Fruit fly (Drosophila melanogaster) whole organism, prepupa: ENCODE results near the gene CG42835.

Source experiments
- Blimp-1 ChIP-seq: fragments of 200-800 bp; sonication (Bioruptor generic); optimal IDR thresholded peaks from 3 replicates; lab custom pipeline; 2017; ENCODE audit warnings: missing biosample characterization, missing genetic modification characterization, mild to moderate bottlenecking, moderate library complexity, missing genetic modification reagents
- CG10631 ChIP-seq: fragments of 200-800 bp; sonication (Bioruptor generic); optimal IDR thresholded peaks from 2 replicates; lab custom pipeline; 2016; ENCODE audit warnings: missing biosample characterization, missing genetic modification characterization
- CG10669 ChIP-seq: fragments of 200-800 bp; sonication (Bioruptor generic); optimal IDR thresholded peaks from 3 replicates; lab custom pipeline; 2018; ENCODE audit warnings: missing biosample characterization, mild to moderate bottlenecking, missing genetic modification characterization, moderate library complexity
- CG11294 ChIP-seq: fragments of 200-800 bp; sonication (Bioruptor generic); IDR thresholded peaks from 2 replicates; pipeline ENCODE4 v1.3.6; 2022; ENCODE audit warnings: missing biosample characterization, missing genetic modification characterization
- CG11902 ChIP-seq: fragments of 200-800 bp; sonication (Bioruptor generic); optimal IDR thresholded peaks from 3 replicates; lab custom pipeline; 2016; ENCODE audit warnings: missing biosample characterization, missing genetic modification characterization
- CG15336 ChIP-seq: fragments of 200-800 bp; sonication (Bioruptor generic); IDR thresholded peaks from 2 replicates; pipeline ENCODE4 v1.3.6; 2022; ENCODE audit warnings: missing biosample characterization, missing genetic modification characterization
- CG1621 ChIP-seq: fragments of 200-800 bp; sonication (Bioruptor generic); optimal IDR thresholded peaks from 3 replicates; lab custom pipeline; 2018; ENCODE audit warnings: missing biosample characterization, mild to moderate bottlenecking, missing genetic modification characterization
- CG3032 ChIP-seq: fragments of 200-800 bp; optimal IDR thresholded peaks from 2 replicates; lab custom pipeline; 2019; ENCODE audit warnings: missing biosample characterization, mild to moderate bottlenecking, missing genetic modification characterization, moderate library complexity
- CG32006 ChIP-seq: fragments of 200-800 bp; sonication (Bioruptor generic); optimal IDR thresholded peaks from 3 replicates; lab custom pipeline; 2017; ENCODE audit warnings: missing biosample characterization, mild to moderate bottlenecking, missing genetic modification characterization
- CG3919 ChIP-seq: fragments of 200-800 bp; sonication (Bioruptor generic); optimal IDR thresholded peaks from 3 replicates; lab custom pipeline; 2016; ENCODE audit warnings: missing biosample characterization, missing genetic modification characterization
- CG4318 ChIP-seq: fragments of 200-800 bp; sonication (Bioruptor generic); optimal IDR thresholded peaks from 3 replicates; lab custom pipeline; 2017; ENCODE audit warnings: missing biosample characterization, mild to moderate bottlenecking, missing genetic modification characterization
- CG6163 ChIP-seq: fragments of 200-800 bp; sonication (Bioruptor generic); IDR thresholded peaks from 3 replicates; pipeline ENCODE4 v1.3.6; 2022; ENCODE audit warnings: missing biosample characterization, missing genetic modification characterization
- CG6276 ChIP-seq: fragments of 200-800 bp; sonication (Bioruptor generic); optimal IDR thresholded peaks from 2 replicates; lab custom pipeline; 2017; ENCODE audit warnings: missing biosample characterization, mild to moderate bottlenecking, missing genetic modification characterization
- CG6808 ChIP-seq: fragments of 200-800 bp; sonication (Bioruptor generic); optimal IDR thresholded peaks from 3 replicates; lab custom pipeline; 2017; ENCODE audit warnings: missing biosample characterization, missing genetic modification characterization, mild to moderate bottlenecking, moderate library complexity, missing genetic modification reagents
- CG8119 ChIP-seq: fragments of 200-800 bp; sonication (Bioruptor generic); IDR thresholded peaks from 3 replicates; pipeline ENCODE4 v1.3.6; 2022; ENCODE audit warnings: missing biosample characterization, missing genetic modification characterization
- CG8319 ChIP-seq: fragments of 200-800 bp; sonication (Bioruptor generic); optimal IDR thresholded peaks from 3 replicates; lab custom pipeline; 2016; ENCODE audit warnings: missing biosample characterization, missing genetic modification characterization
- CG8632 ChIP-seq: fragments of 200-800 bp; sonication (Bioruptor generic); optimal IDR thresholded peaks from 3 replicates; lab custom pipeline; 2016; ENCODE audit warnings: missing biosample characterization, missing genetic modification characterization
- Eip75B ChIP-seq: fragments of 200-800 bp; sonication (Bioruptor generic); optimal IDR thresholded peaks from 3 replicates; lab custom pipeline; 2016; ENCODE audit warnings: missing biosample characterization, missing genetic modification characterization
- Eip78C ChIP-seq: fragments of 200-800 bp; sonication (Bioruptor generic); peaks from one replicate; lab custom pipeline; 2016; ENCODE audit warnings: missing biosample characterization, missing genetic modification characterization
- Ets96B ChIP-seq: fragments of 200-800 bp; optimal IDR thresholded peaks from 2 replicates; lab custom pipeline; 2019; ENCODE audit warnings: missing biosample characterization, mild to moderate bottlenecking, missing genetic modification characterization, moderate library complexity
- Gug ChIP-seq: fragments of 200-800 bp; sonication (Bioruptor generic); IDR thresholded peaks from 2 replicates; pipeline ENCODE4 v1.3.6; 2022; ENCODE audit warnings: missing biosample characterization, missing genetic modification characterization
- Hr38 ChIP-seq: sonication (Bioruptor generic); optimal IDR thresholded peaks from 2 replicates; lab custom pipeline; 2016; ENCODE audit warnings: missing biosample characterization, missing genetic modification characterization
- Hr4 ChIP-seq: fragments of 200-800 bp; sonication (Bioruptor generic); optimal IDR thresholded peaks from 3 replicates; lab custom pipeline; 2016; ENCODE audit warnings: missing biosample characterization, missing genetic modification characterization
- Met ChIP-seq: fragments of 200-800 bp; sonication (Bioruptor generic); optimal IDR thresholded peaks from 3 replicates; lab custom pipeline; 2016; ENCODE audit warnings: missing biosample characterization, missing genetic modification characterization
- OdsH ChIP-seq: fragments of 200-800 bp; sonication (Bioruptor generic); optimal IDR thresholded peaks from 3 replicates; lab custom pipeline; 2016; ENCODE audit warnings: missing biosample characterization, missing genetic modification characterization
- Smox ChIP-seq: fragments of 200-800 bp; sonication (Bioruptor generic); optimal IDR thresholded peaks from 3 replicates; lab custom pipeline; 2016; ENCODE audit warnings: missing biosample characterization, missing genetic modification characterization
- Sox102F ChIP-seq: fragments of 200-800 bp; sonication (Bioruptor generic); optimal IDR thresholded peaks from 2 replicates; lab custom pipeline; 2016; ENCODE audit warnings: missing biosample characterization, mild to moderate bottlenecking, missing genetic modification characterization
- Sox15 ChIP-seq: fragments of 200-800 bp; sonication (Bioruptor generic); optimal IDR thresholded peaks from 3 replicates; lab custom pipeline; 2016; ENCODE audit warnings: missing biosample characterization, missing genetic modification characterization
- cyc ChIP-seq: fragments of 200-800 bp; sonication (Bioruptor generic); optimal IDR thresholded peaks from 3 replicates; lab custom pipeline; 2016; ENCODE audit warnings: missing biosample characterization, missing genetic modification characterization
- eg ChIP-seq: fragments of 200-800 bp; sonication (Bioruptor generic); IDR thresholded peaks from 3 replicates; pipeline ENCODE4 v1.3.6; 2022; ENCODE audit warnings: missing biosample characterization, missing genetic modification characterization
- net ChIP-seq: fragments of 200-800 bp; sonication (Bioruptor generic); optimal IDR thresholded peaks from 3 replicates; lab custom pipeline; 2016; ENCODE audit warnings: missing biosample characterization, missing genetic modification characterization
- pdm3 ChIP-seq: fragments of 200-800 bp; sonication (Bioruptor generic); optimal IDR thresholded peaks from 3 replicates; lab custom pipeline; 2016; ENCODE audit warnings: missing biosample characterization, missing genetic modification characterization
- salr ChIP-seq, 2 experiments: fragments of 200-800 bp; sonication (Bioruptor generic); optimal IDR thresholded peaks; 3 replicates each; lab custom pipeline; 2016 to 2018; ENCODE audit warnings: missing biosample characterization in 2 of 2, missing genetic modification characterization in 2 of 2, mild to moderate bottlenecking in 1 of 2
- spab ChIP-seq: fragments of 200-800 bp; sonication (Bioruptor generic); optimal IDR thresholded peaks from 2 replicates; lab custom pipeline; 2017; ENCODE audit warnings: missing biosample characterization, mild to moderate bottlenecking, missing genetic modification characterization, missing genetic modification reagents
- svp ChIP-seq: fragments of 200-800 bp; sonication (Bioruptor generic); peaks from one replicate; lab custom pipeline; 2016; ENCODE audit warnings: missing biosample characterization, missing genetic modification characterization
- topi ChIP-seq: fragments of 200-800 bp; sonication (Bioruptor generic); optimal IDR thresholded peaks from 3 replicates; lab custom pipeline; 2016; ENCODE audit warnings: missing biosample characterization, missing genetic modification characterization

The CG42835 gene

DNA sequence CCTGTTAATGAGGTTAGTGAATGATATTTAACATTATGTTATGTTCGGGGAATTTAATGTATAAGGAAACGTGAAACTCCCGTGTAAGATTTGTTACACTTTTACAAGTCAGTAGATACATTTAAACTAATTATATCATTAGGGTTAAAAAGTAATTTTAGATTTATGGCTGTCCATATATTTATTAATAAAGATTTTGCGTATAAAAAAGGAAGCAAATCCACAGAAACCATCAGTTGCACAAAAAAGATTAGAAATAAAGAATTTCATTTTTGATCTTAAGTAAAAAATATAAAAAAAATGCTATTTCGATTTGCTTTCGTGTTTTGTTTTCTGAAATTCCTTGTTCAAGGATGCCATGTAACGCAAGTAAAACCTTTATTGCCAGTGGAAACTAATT, at the start of gene CG42835:
Gene CG42835, plus strand, starts transcription at position 301 of the 400 bp plus-strand sequence.
- TF ChIP-seq CG3032 (tag; lab: Kevin White, UChicago): no peak
- no peak for TF ChIP-seq Eip75B (GFP tag; lab: Kevin White, UChicago)
- TF ChIP-seq Sox15: no peak
- TF ChIP-seq Met (GFP tag; lab: Kevin White, UChicago): no peak
- TF ChIP-seq Blimp-1 (GFP tag; lab: Kevin White, UChicago): no peak
- TF ChIP-seq eg (GFP tag; lab: Robert Waterston, UW): no peak
- no peak for TF ChIP-seq CG8119 (GFP tag; lab: Robert Waterston, UW)
- no peak for TF ChIP-seq Gug (GFP tag; lab: Robert Waterston, UW)

DNA sequence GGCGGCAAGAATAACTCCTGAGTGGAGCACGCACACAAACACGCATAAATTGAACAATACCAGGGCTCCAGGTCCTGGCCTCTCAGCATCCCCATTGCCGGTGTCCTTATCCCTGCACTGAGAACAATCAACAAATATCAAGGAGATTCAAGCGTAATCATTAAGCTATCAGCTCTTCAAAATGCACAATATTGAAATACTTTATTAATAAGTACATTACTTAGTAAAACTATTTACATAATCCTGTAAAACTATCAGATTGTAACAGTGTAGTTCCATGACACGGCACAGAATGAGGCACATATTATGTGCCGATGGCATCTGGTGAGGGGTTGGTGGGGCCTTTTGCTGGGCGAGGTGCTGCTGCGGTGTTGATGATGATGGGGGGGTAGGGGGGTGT, 49.3 kb upstream of the CG42835 start:
- no peak for TF ChIP-seq CG3919 (GFP tag; lab: Kevin White, UChicago)
- no peak for TF ChIP-seq Hr38 (GFP tag; lab: Kevin White, UChicago)
- TF ChIP-seq CG32006 (GFP tag; lab: Kevin White, UChicago): peak; percentile 38
- no peak for TF ChIP-seq OdsH
- TF ChIP-seq CG1621 (tag; lab: Kevin White, UChicago): no peak
- TF ChIP-seq spab (GFP tag; lab: Kevin White, UChicago): no peak
- peak; percentile 12 for TF ChIP-seq CG6276 (GFP tag; lab: Kevin White, UChicago)
- TF ChIP-seq eg (GFP tag; lab: Robert Waterston, UW): peak; percentile 55; the same call in 2 of the 3 replicates
- TF ChIP-seq CG11902 (GFP tag; lab: Kevin White, UChicago): no peak
- TF ChIP-seq CG10631: no peak
- no peak for TF ChIP-seq topi
- TF ChIP-seq Smox (GFP tag; lab: Kevin White, UChicago): no peak
- TF ChIP-seq pdm3 (GFP tag; lab: Kevin White, UChicago): no peak
- TF ChIP-seq CG6808 (GFP tag; lab: Kevin White, UChicago): no peak
- TF ChIP-seq Hr4 (GFP tag; lab: Kevin White, UChicago): no peak
- TF ChIP-seq Ets96B: peak; percentile 23
- peak; percentile 16; the same call in 1 of the 2 replicates for TF ChIP-seq CG11294 (GFP tag; lab: Robert Waterston, UW)
- TF ChIP-seq Sox15: no peak
- peak; percentile 35; the same call in 1 of the 2 replicates for TF ChIP-seq CG15336 (GFP tag; lab: Robert Waterston, UW)
- no peak for TF ChIP-seq cyc (GFP tag; lab: Kevin White, UChicago)
- TF ChIP-seq CG4318 (GFP tag; lab: Kevin White, UChicago): no peak
- TF ChIP-seq CG8119 (GFP tag; lab: Robert Waterston, UW): peak; percentile 53; the same call in 1 of the 3 replicates
- TF ChIP-seq CG10669 (GFP tag; lab: Kevin White, UChicago): peak; percentile 4
- TF ChIP-seq CG6163 (GFP tag; lab: Robert Waterston, UW): 0 out of 3 replicates have a peak, but pooled peaks have one; percentile 36

- TF ChIP-seq Ets96B (no peak), Blimp-1 (GFP tag; lab: Kevin White, UChicago) (peak; percentile 9)
These were observed 42.9 kb upstream of the CG42835 start for dm6 chr3R:17377503-17377902.

DNA sequence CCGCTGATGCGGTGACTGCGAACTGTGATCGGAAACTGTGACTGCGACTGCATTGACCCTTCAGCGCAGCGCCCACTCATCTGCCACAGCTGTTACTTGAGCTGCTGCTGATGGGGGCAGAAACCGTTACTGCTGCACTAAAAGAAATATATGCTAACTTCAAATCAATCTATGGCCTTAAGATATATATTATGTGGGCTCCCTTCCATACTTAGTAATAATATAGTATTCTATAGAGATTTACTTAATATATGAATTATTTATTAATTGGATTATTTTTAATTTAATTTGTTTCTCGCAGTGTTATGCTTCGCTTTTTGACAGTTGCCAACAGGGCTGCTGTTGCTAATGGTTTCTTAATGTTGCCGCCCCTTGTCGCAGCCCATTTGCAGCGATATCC, 41.4 kb upstream of the CG42835 start:
- TF ChIP-seq eg (GFP tag; lab: Robert Waterston, UW): 0 out of 3 replicates have a peak, but pooled peaks have one; percentile 22
- peak; percentile 58 for TF ChIP-seq svp (GFP tag; lab: Kevin White, UChicago)
- no peak for TF ChIP-seq salr (GFP tag; optimal IDR thresholded peaks at IDR 0.05; lab: Kevin White, UChicago)
- TF ChIP-seq, all 60 proteins: peak for 2

dm6 chr3R:17379742-17380141, 40.7 kb upstream of the CG42835 start, which contains the start of gene lute:
TSS of gene lute (plus strand) at chr3R:17379944.
- no peak for TF ChIP-seq CG8632 (GFP tag; lab: Kevin White, UChicago)
- peak; percentile 4 for TF ChIP-seq Sox102F (GFP tag; lab: Kevin White, UChicago)
- TF ChIP-seq CG1621 (tag; lab: Kevin White, UChicago): no peak
- TF ChIP-seq Smox (GFP tag; lab: Kevin White, UChicago): no peak
- no peak for TF ChIP-seq CG8319 (GFP tag; lab: Kevin White, UChicago)
- TF ChIP-seq CG6163 (GFP tag; lab: Robert Waterston, UW): 0 out of 3 replicates have a peak, but pooled peaks have one; percentile 24
- TF ChIP-seq net (GFP tag; lab: Kevin White, UChicago): no peak
- TF ChIP-seq Eip78C (GFP tag; lab: Kevin White, UChicago): peak; percentile 59
